Worm (Caenorhabditis elegans): Measurements from ENCODE around the gene C53D6.8.
A peak's percentile ranks its signal among the peaks of the same experiment; 100 is the strongest.

C53D6.8 gene

ce11 chrIV:9032550-9032949, 30.0 kb upstream of the C53D6.8 start, which contains the start of gene C53D6.6:
C53D6.6 (minus strand) TSS chrIV:9032667.
- TF ChIP-seq nfya-1 (tag; optimal IDR thresholded peaks at IDR 0.05; ENCODE audit: insufficient read depth) = peak; percentile 50
- TF ChIP-seq jun-1 (tag; optimal IDR thresholded peaks at IDR 0.05) = no peak
- peak; percentile 90 for TF ChIP-seq pha-4 (tag; optimal IDR thresholded peaks at IDR 0.05)
- no peak for TF ChIP-seq fkh-2 (tag; optimal IDR thresholded peaks at IDR 0.05)

DNA sequence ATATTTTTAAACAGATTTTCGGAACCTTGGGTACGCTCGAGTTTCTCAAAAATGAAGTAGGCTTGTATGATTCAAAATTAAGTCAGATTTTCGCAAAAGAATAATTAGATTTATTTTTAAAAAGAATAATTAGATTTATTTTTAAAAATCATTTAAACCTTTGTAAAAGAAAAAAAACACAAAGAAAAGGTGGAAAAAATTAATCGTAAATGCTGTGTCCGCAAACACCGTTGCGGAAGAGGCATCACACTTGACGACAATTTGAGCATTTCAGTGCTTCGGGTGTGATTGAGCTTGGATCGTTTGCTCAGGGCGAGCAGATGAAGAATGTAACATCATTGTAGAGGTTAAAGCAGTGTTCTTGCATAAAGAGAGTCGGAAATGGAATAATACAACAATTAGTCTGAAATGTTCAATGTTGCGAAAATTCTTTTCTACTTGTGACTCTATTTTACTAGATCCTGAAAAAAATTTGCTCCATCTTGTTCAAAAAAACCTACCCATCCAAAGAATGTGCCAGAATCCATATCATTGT, 18.8 kb upstream of the C53D6.8 start:
- peak; percentile 36 for TF ChIP-seq pha-4 (tag; optimal IDR thresholded peaks at IDR 0.05)
- no peak for TF ChIP-seq ztf-4 (tag; optimal IDR thresholded peaks at IDR 0.05)

DNA sequence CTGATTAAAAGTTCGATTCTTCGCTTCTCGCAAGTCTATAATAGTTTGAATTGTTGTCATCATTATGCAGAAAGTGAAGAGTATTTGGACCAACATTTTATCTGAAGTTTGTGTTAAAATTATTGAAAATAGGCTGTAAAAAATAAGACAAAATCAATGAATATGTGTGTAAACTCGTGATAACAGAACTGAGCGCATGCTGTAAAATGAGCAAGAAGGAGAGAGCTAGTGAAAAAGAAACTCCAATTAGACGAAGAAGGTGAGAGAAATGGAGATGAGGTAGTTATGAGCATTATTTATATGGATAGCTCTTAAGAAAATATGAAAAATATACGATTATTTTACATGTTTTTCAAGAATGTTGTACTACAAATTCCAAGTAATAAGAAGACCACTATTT, 18.3 kb upstream of the C53D6.8 start, which contains the start of gene C53D6.4:
TSS of gene C53D6.4 (minus strand) at position 101 of the 400 bp plus-strand sequence.
- TF ChIP-seq eor-1 (tag; optimal IDR thresholded peaks at IDR 0.05) (no peak), ceh-28 (tag; optimal IDR thresholded peaks at IDR 0.05) (no peak), lin-15B (tag; optimal IDR thresholded peaks at IDR 0.05) (no peak), pha-4 (tag; optimal IDR thresholded peaks at IDR 0.05) (no peak), nhr-12 (tag; optimal IDR thresholded peaks at IDR 0.05) (no peak), sea-2 (GFP tag; optimal IDR thresholded peaks at IDR 0.05) (no peak), nfya-1 (tag; optimal IDR thresholded peaks at IDR 0.05; ENCODE audit: insufficient read depth) (no peak), fkh-10 (GFP tag; optimal IDR thresholded peaks at IDR 0.05) (no peak), R02D3.7 (tag; optimal IDR thresholded peaks at IDR 0.05) (no peak), ceh-16 (tag; optimal IDR thresholded peaks at IDR 0.05) (no peak), jun-1 (tag; optimal IDR thresholded peaks at IDR 0.05) (no peak), nhr-11 (tag; optimal IDR thresholded peaks at IDR 0.05) (no peak), pqm-1 (tag; optimal IDR thresholded peaks at IDR 0.05) (no peak), egl-27 (tag; optimal IDR thresholded peaks at IDR 0.05) (no peak)

ce11 chrIV:9016477-9016876, 13.9 kb upstream of the C53D6.8 start, which contains the start of gene acc-2:
acc-2 (plus strand) TSS chrIV:9016777.
- TF ChIP-seq nhr-77 (tag; optimal IDR thresholded peaks at IDR 0.05) = no peak
- TF ChIP-seq ceh-16 (tag; optimal IDR thresholded peaks at IDR 0.05) = no peak
- TF ChIP-seq mml-1 (tag; optimal IDR thresholded peaks at IDR 0.05) = no peak
- no peak for TF ChIP-seq nhr-12 (tag; optimal IDR thresholded peaks at IDR 0.05)
- no peak for TF ChIP-seq ceh-82 (tag; optimal IDR thresholded peaks at IDR 0.05)
- TF ChIP-seq elt-1 (tag; optimal IDR thresholded peaks at IDR 0.05) = no peak
- no peak for TF ChIP-seq nhr-28 (tag; optimal IDR thresholded peaks at IDR 0.05)
- no peak for TF ChIP-seq tbx-2 (tag; optimal IDR thresholded peaks at IDR 0.05)
- TF ChIP-seq mdl-1 (tag; optimal IDR thresholded peaks at IDR 0.05) = no peak
- no peak for TF ChIP-seq egl-27 (tag; optimal IDR thresholded peaks at IDR 0.05)
- no peak for TF ChIP-seq zag-1 (tag; optimal IDR thresholded peaks at IDR 0.05)
- TF ChIP-seq nhr-67 (tag; optimal IDR thresholded peaks at IDR 0.05) = no peak
- no peak for TF ChIP-seq unc-39 (tag; optimal IDR thresholded peaks at IDR 0.05)
- TF ChIP-seq egl-5 (tag; optimal IDR thresholded peaks at IDR 0.05) = no peak

ce11 chrIV:9010257-9010656, 7.7 kb upstream of the C53D6.8 start, which contains the start of gene C53D6.11:
C53D6.11 (plus strand) TSS chrIV:9010584.
- TF ChIP-seq elt-2 (tag; optimal IDR thresholded peaks at IDR 0.05) (peak; percentile 67), pqm-1 (tag; optimal IDR thresholded peaks at IDR 0.05) (peak; percentile 13), fkh-10 (GFP tag; optimal IDR thresholded peaks at IDR 0.05) (no peak), pha-4 (tag; optimal IDR thresholded peaks at IDR 0.05) (peak; percentile 30), eor-1 (tag; optimal IDR thresholded peaks at IDR 0.05) (no peak), ceh-82 (tag; optimal IDR thresholded peaks at IDR 0.05) (no peak)

DNA sequence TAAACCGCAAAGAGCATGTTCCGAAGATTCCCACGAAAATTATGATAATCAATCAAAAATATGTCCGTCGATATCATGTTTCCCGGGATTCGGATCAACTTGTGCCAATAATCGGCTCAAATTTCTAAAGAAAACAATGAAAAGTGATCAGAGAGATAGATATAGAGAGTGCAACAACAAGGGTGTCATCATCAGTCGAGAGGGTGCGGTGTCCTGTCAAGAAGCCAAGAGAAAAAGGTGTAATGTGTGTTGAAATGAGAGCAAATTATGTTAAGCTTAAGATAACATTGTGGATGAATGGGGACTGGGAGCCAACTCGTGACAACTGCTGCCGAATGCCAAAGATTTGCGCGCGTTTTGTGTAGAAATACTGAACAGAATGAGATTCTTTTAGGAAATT, 5.4 kb upstream of the C53D6.8 start:
- TF ChIP-seq nhr-28 (tag; optimal IDR thresholded peaks at IDR 0.05) (no peak), nhr-11 (tag; optimal IDR thresholded peaks at IDR 0.05) (no peak), nhr-23 (tag; optimal IDR thresholded peaks at IDR 0.05) (no peak), snpc-4 (tag; optimal IDR thresholded peaks at IDR 0.05) (no peak), nhr-67 (tag; optimal IDR thresholded peaks at IDR 0.05) (no peak), unc-62 (GFP tag; optimal IDR thresholded peaks at IDR 0.05) (no peak), egl-27 (tag; optimal IDR thresholded peaks at IDR 0.05) (no peak), nhr-237 (tag; optimal IDR thresholded peaks at IDR 0.05) (no peak), eor-1 (tag; optimal IDR thresholded peaks at IDR 0.05) (no peak), ceh-82 (tag; optimal IDR thresholded peaks at IDR 0.05) (no peak), fkh-10 (GFP tag; optimal IDR thresholded peaks at IDR 0.05) (no peak), lin-39 (tag; optimal IDR thresholded peaks at IDR 0.05) (no peak), fkh-2 (tag; optimal IDR thresholded peaks at IDR 0.05) (no peak), nhr-43 (tag; optimal IDR thresholded peaks at IDR 0.05; ENCODE audit: poor library complexity, severe bottlenecking) (no peak), sea-2 (GFP tag; optimal IDR thresholded peaks at IDR 0.05) (no peak), elt-2 (tag; optimal IDR thresholded peaks at IDR 0.05) (no peak)
